Fruit fly (Drosophila melanogaster) whole organism, embryonic: ENCODE measurements around the gene p115.
A peak's percentile ranks its signal among the peaks of the same experiment; 100 is the strongest.

Experiments
- ATbp ChIP-seq: fragments of 200-800 bp; sonication (Bioruptor generic); optimal IDR thresholded peaks from 2 replicates; lab custom pipeline; 2017; ENCODE audit warnings: missing biosample characterization, mild to moderate bottlenecking, missing genetic modification characterization, missing genetic modification reagents
- Ada2b ChIP-seq: fragments of 200-800 bp; sonication (Bioruptor generic); IDR thresholded peaks from 2 replicates; pipeline ENCODE4 v1.3.6; 2022; ENCODE audit warnings: missing biosample characterization, missing genetic modification characterization
- Atf6 ChIP-seq: fragments of 200-800 bp; sonication (Bioruptor generic); IDR thresholded peaks from 2 replicates; pipeline ENCODE4 v1.3.6; 2022; ENCODE audit warnings: missing biosample characterization, missing genetic modification characterization
- CG10209 ChIP-seq: fragments of 200-800 bp; sonication (Bioruptor generic); optimal IDR thresholded peaks from 3 replicates; lab custom pipeline; 2017; ENCODE audit warnings: missing biosample characterization, mild to moderate bottlenecking, missing genetic modification characterization, missing genetic modification reagents
- CG10431 ChIP-seq: fragments of 200-800 bp; sonication (Bioruptor generic); optimal IDR thresholded peaks from 3 replicates; lab custom pipeline; 2018; ENCODE audit warnings: missing biosample characterization, mild to moderate bottlenecking, missing genetic modification characterization
- CG10565 ChIP-seq: fragments of 200-800 bp; sonication (Bioruptor generic); optimal IDR thresholded peaks from 3 replicates; lab custom pipeline; 2016; ENCODE audit warnings: missing biosample characterization, mild to moderate bottlenecking, missing genetic modification characterization
- CG11695 ChIP-seq: fragments of 200-800 bp; sonication (Bioruptor generic); IDR thresholded peaks from 3 replicates; pipeline ENCODE4 v1.3.6; 2022; ENCODE audit warnings: missing biosample characterization, missing genetic modification characterization
- CG11696 ChIP-seq: fragments of 200-800 bp; sonication (Bioruptor generic); IDR thresholded peaks from 2 replicates; pipeline ENCODE4 v1.3.6; 2022; ENCODE audit warnings: missing biosample characterization, missing genetic modification characterization
- CG12391 ChIP-seq: fragments of 200-800 bp; sonication (Bioruptor generic); optimal IDR thresholded peaks from 3 replicates; lab custom pipeline; 2018; ENCODE audit warnings: missing biosample characterization, mild to moderate bottlenecking, missing genetic modification characterization, moderate library complexity
- CG12942 ChIP-seq: fragments of 200-800 bp; sonication (Bioruptor generic); optimal IDR thresholded peaks from 3 replicates; lab custom pipeline; 2016; ENCODE audit warnings: missing biosample characterization, missing genetic modification characterization
- CG13123 ChIP-seq: fragments of 200-800 bp; sonication (Bioruptor generic); optimal IDR thresholded peaks from 2 replicates; lab custom pipeline; 2016; ENCODE audit warnings: missing biosample characterization, missing genetic modification characterization
- CG15011 ChIP-seq: fragments of 200-800 bp; sonication (Bioruptor generic); optimal IDR thresholded peaks from 3 replicates; lab custom pipeline; 2018; ENCODE audit warnings: missing biosample characterization, mild to moderate bottlenecking, missing genetic modification characterization
- CG17361 ChIP-seq: fragments of 200-800 bp; sonication (Bioruptor generic); IDR thresholded peaks from 3 replicates; pipeline ENCODE4 v1.3.6; 2022; ENCODE audit warnings: missing biosample characterization, missing genetic modification characterization
- CG18599 ChIP-seq: fragments of 200-800 bp; sonication (Bioruptor generic); optimal IDR thresholded peaks from 3 replicates; lab custom pipeline; 2017; ENCODE audit warnings: missing biosample characterization, missing genetic modification characterization, mild to moderate bottlenecking, moderate library complexity, missing genetic modification reagents
- CG18764 ChIP-seq: fragments of 200-800 bp; sonication (Bioruptor generic); optimal IDR thresholded peaks from 3 replicates; lab custom pipeline; 2016; ENCODE audit warnings: missing biosample characterization, missing genetic modification characterization
- CG32767 ChIP-seq: fragments of 200-800 bp; sonication (Bioruptor generic); IDR thresholded peaks from 2 replicates; pipeline ENCODE4 v1.3.6; 2022; ENCODE audit warnings: missing biosample characterization, missing genetic modification characterization
- CG4328 ChIP-seq: fragments of 200-800 bp; sonication (Bioruptor generic); optimal IDR thresholded peaks from 3 replicates; lab custom pipeline; 2017; ENCODE audit warnings: missing biosample characterization, missing genetic modification reagents, missing genetic modification characterization
- CG6854 ChIP-seq: fragments of 200-800 bp; sonication (Bioruptor generic); optimal IDR thresholded peaks from 3 replicates; lab custom pipeline; 2017; ENCODE audit warnings: missing biosample characterization, mild to moderate bottlenecking, missing genetic modification characterization
- CG7963 ChIP-seq: fragments of 200-800 bp; sonication (Bioruptor generic); IDR thresholded peaks from 3 replicates; pipeline ENCODE4 v1.3.6; 2022; ENCODE audit warnings: missing biosample characterization, missing genetic modification characterization; ENCODE audit not compliant: partially characterized antibody
- CG8290 ChIP-seq, 3 experiments: fragments of 200-800 bp; sonication (Bioruptor generic); optimal IDR thresholded peaks; 2 replicates each; lab custom pipeline; 2016 to 2019; ENCODE audit warnings: missing biosample characterization in 3 of 3, missing genetic modification characterization in 3 of 3, mild to moderate bottlenecking in 2 of 3, moderate library complexity in 1 of 3
- CG8944 ChIP-seq: fragments of 200-800 bp; sonication (Bioruptor generic); optimal IDR thresholded peaks from 3 replicates; lab custom pipeline; 2016; ENCODE audit warnings: missing biosample characterization, missing genetic modification characterization
- CG9437 ChIP-seq: fragments of 200-800 bp; sonication (Bioruptor generic); optimal IDR thresholded peaks from 2 replicates; lab custom pipeline; 2018; ENCODE audit warnings: missing biosample characterization, mild to moderate bottlenecking, missing genetic modification characterization
- CG9727 ChIP-seq: fragments of 200-800 bp; sonication (Bioruptor generic); optimal IDR thresholded peaks from 3 replicates; lab custom pipeline; 2017; ENCODE audit warnings: missing biosample characterization, mild to moderate bottlenecking, missing genetic modification characterization
- D ChIP-seq, 2 experiments: fragments of 200-800 bp in 1 of 2; fragments of >200 bp in 1 of 2; sonication (Bioruptor generic) in 1 of 2; optimal IDR thresholded peaks; 2 replicates in 1 of 2; 3 replicates in 1 of 2; lab custom pipeline; 2017; ENCODE audit warnings: mild to moderate bottlenecking in 1 of 2, missing biosample characterization in 1 of 2, missing genetic modification characterization in 1 of 2, missing genetic modification reagents in 1 of 2
- D19A ChIP-seq: fragments of 200-800 bp; optimal IDR thresholded peaks from 3 replicates; lab custom pipeline; 2019; ENCODE audit warnings: missing biosample characterization, mild to moderate bottlenecking, missing genetic modification characterization, moderate library complexity
- Dp ChIP-seq: fragments of 200-800 bp; sonication (Bioruptor generic); optimal IDR thresholded peaks from 2 replicates; lab custom pipeline; 2018; ENCODE audit warnings: missing biosample characterization, mild to moderate bottlenecking, missing genetic modification characterization, moderate library complexity
- Ets97D ChIP-seq: fragments of 200-800 bp; sonication (Bioruptor generic); optimal IDR thresholded peaks from 3 replicates; lab custom pipeline; 2016; ENCODE audit warnings: missing biosample characterization, missing genetic modification characterization
- Gsc ChIP-seq: fragments of 200-800 bp; sonication (Bioruptor generic); IDR thresholded peaks from 2 replicates; pipeline ENCODE4 v1.3.6; 2022; ENCODE audit warnings: missing biosample characterization, missing genetic modification characterization
- HmgZ ChIP-seq: fragments of 200-800 bp; sonication (Bioruptor generic); optimal IDR thresholded peaks from 2 replicates; lab custom pipeline; 2018; ENCODE audit warnings: missing biosample characterization, mild to moderate bottlenecking, missing genetic modification characterization
- Lim3 ChIP-seq: fragments of 200-800 bp; sonication (Bioruptor generic); IDR thresholded peaks from 2 replicates; pipeline ENCODE4 v1.3.6; 2022; ENCODE audit warnings: missing biosample characterization, missing genetic modification characterization
- Mad ChIP-seq: fragments of 200-800 bp; sonication (Bioruptor generic); optimal IDR thresholded peaks from 2 replicates; lab custom pipeline; 2016; ENCODE audit warnings: missing biosample characterization, missing genetic modification characterization
- Scr ChIP-seq: fragments of 200-800 bp; sonication (Bioruptor generic); IDR thresholded peaks from 2 replicates; pipeline ENCODE4 v1.3.6; 2022; ENCODE audit warnings: missing biosample characterization, missing genetic modification characterization; ENCODE audit not compliant: partially characterized antibody
- Xbp1 ChIP-seq: fragments of 200-800 bp; sonication (Bioruptor generic); optimal IDR thresholded peaks from 3 replicates; lab custom pipeline; 2016; ENCODE audit warnings: missing biosample characterization, mild to moderate bottlenecking, missing genetic modification characterization
- bigmax ChIP-seq: fragments of 200-800 bp; sonication (Bioruptor generic); optimal IDR thresholded peaks from 2 replicates; lab custom pipeline; 2018; ENCODE audit warnings: missing biosample characterization, mild to moderate bottlenecking, missing genetic modification characterization
- btn ChIP-seq: fragments of 200-800 bp; sonication (Bioruptor generic); optimal IDR thresholded peaks from 2 replicates; lab custom pipeline; 2016; ENCODE audit warnings: missing biosample characterization, missing genetic modification characterization
- chinmo ChIP-seq: fragments of 200-800 bp; sonication (Bioruptor generic); IDR thresholded peaks from 4 replicates; pipeline ENCODE4 v1.3.6; 2022; ENCODE audit warnings: missing biosample characterization, missing genetic modification characterization; ENCODE audit not compliant: partially characterized antibody
- chm ChIP-seq: fragments of 200-800 bp; sonication (Bioruptor generic); IDR thresholded peaks from 2 replicates; pipeline ENCODE4 v1.3.6; 2022; ENCODE audit warnings: missing biosample characterization, missing genetic modification characterization
- croc ChIP-seq: fragments of 200-800 bp; sonication (Bioruptor generic); conservative IDR thresholded peaks from 3 replicates; pipeline ENCODE4 v1.3.6; 2022; ENCODE audit warnings: missing biosample characterization, missing genetic modification characterization
- disco-r ChIP-seq: fragments of 200-800 bp; sonication (Bioruptor generic); optimal IDR thresholded peaks from 2 replicates; lab custom pipeline; 2016; ENCODE audit warnings: missing biosample characterization, missing genetic modification characterization
- insv ChIP-seq, 2 experiments: fragments of 200-800 bp; sonication (Bioruptor generic); optimal IDR thresholded peaks; 3 replicates each; lab custom pipeline; 2016 to 2018; ENCODE audit warnings: missing biosample characterization in 2 of 2, missing genetic modification characterization in 2 of 2
- lola ChIP-seq, 3 experiments: fragments of >200 bp in 2 of 3; fragments of 200-800 bp in 1 of 3; sonication (Bioruptor generic) in 1 of 3; optimal IDR thresholded peaks; 2 replicates each; lab custom pipeline; 2017 to 2019; ENCODE audit warnings: missing biosample characterization in 3 of 3, missing genetic modification characterization in 3 of 3, mild to moderate bottlenecking in 1 of 3, moderate library complexity in 1 of 3
- onecut ChIP-seq: fragments of 200-800 bp; sonication (Bioruptor generic); IDR thresholded peaks from 2 replicates; pipeline ENCODE4 v1.3.6; 2022; ENCODE audit warnings: missing biosample characterization, missing genetic modification characterization
- pan ChIP-seq, 4 experiments: fragments of >200 bp in 3 of 4; fragments of 200-800 bp in 1 of 4; sonication (Bioruptor generic) in 1 of 4; optimal IDR thresholded peaks in 3 of 4; IDR thresholded peaks in 1 of 4; 2 replicates each; pipeline versions ENCODE4 v1.3.6 to Lab custom; 2017 to 2022; ENCODE audit warnings: missing biosample characterization in 2 of 4, missing genetic modification characterization in 2 of 4, mixed read lengths in 1 of 4
- phol ChIP-seq: fragments of 200-800 bp; sonication (Bioruptor generic); optimal IDR thresholded peaks from 3 replicates; lab custom pipeline; 2018; ENCODE audit warnings: missing biosample characterization, mild to moderate bottlenecking, missing genetic modification characterization, moderate library complexity
- psq ChIP-seq: fragments of 200-800 bp; sonication (Bioruptor generic); optimal IDR thresholded peaks from 2 replicates; lab custom pipeline; 2017; ENCODE audit warnings: missing biosample characterization, missing genetic modification characterization
- trem ChIP-seq: fragments of 200-800 bp; optimal IDR thresholded peaks from 3 replicates; lab custom pipeline; 2019; ENCODE audit warnings: missing biosample characterization, mild to moderate bottlenecking, missing genetic modification characterization, moderate library complexity
- tup ChIP-seq: fragments of 200-800 bp; sonication (Bioruptor generic); optimal IDR thresholded peaks from 2 replicates; lab custom pipeline; 2016; ENCODE audit warnings: missing biosample characterization, mild to moderate bottlenecking, missing genetic modification characterization, moderate library complexity
- vnd ChIP-seq: fragments of 200-800 bp; sonication (Bioruptor generic); IDR thresholded peaks from 3 replicates; pipeline ENCODE4 v1.3.6; 2022; ENCODE audit warnings: missing biosample characterization, missing genetic modification characterization; ENCODE audit not compliant: partially characterized antibody
- zfh2 ChIP-seq: fragments of 200-800 bp; sonication (Bioruptor generic); optimal IDR thresholded peaks from 2 replicates; lab custom pipeline; 2016; ENCODE audit warnings: missing biosample characterization, missing genetic modification characterization

p115 gene

dm6 chrX:7909482-7909881, 15.7 kb downstream of the p115 start (continued):
- TF ChIP-seq Dp (GFP tag; lab: Kevin White, UChicago) (no peak), Xbp1 (peak; percentile 9), Ets97D (GFP tag; lab: Kevin White, UChicago) (no peak), phol (peak; percentile 30), CG7963 (GFP tag; lab: Robert Waterston, UW) (no peak), HmgZ (tag; lab: Kevin White, UChicago) (peak; percentile 10), CG8290 (GFP tag; optimal IDR thresholded peaks at IDR 0.05; lab: Kevin White, UChicago) (no peak), CG8290 (tag; optimal IDR thresholded peaks at IDR 0.05; lab: Kevin White, UChicago) (no peak), vnd (GFP tag; lab: Robert Waterston, UW) (no peak), Ada2b (GFP tag; lab: Robert Waterston, UW) (peak; percentile 51; the same call in 1 of the 2 replicates), CG13123 (GFP tag; lab: Kevin White, UChicago) (no peak), CG9437 (no peak), Mad (GFP tag; lab: Kevin White, UChicago) (no peak), D (optimal IDR thresholded peaks at IDR 0.05; lab: Kevin White, UChicago) (no peak), D (GFP tag; optimal IDR thresholded peaks at IDR 0.05; lab: Kevin White, UChicago) (no peak), CG12391 (tag; lab: Kevin White, UChicago) (no peak), Atf6 (GFP tag; lab: Robert Waterston, UW) (no peak), Lim3 (GFP tag; lab: Robert Waterston, UW) (no peak), Scr (GFP tag; lab: Robert Waterston, UW) (no peak), CG10565 (no peak), CG4328 (GFP tag; lab: Kevin White, UChicago) (no peak), CG11696 (GFP tag; lab: Robert Waterston, UW) (no peak), CG10209 (GFP tag; lab: Kevin White, UChicago) (no peak), zfh2 (GFP tag; lab: Kevin White, UChicago) (no peak), CG18599 (peak; percentile 42), bigmax (GFP tag; lab: Kevin White, UChicago) (no peak), trem (tag; lab: Kevin White, UChicago) (no peak), btn (no peak), CG18764 (GFP tag; lab: Kevin White, UChicago) (no peak), CG17361 (GFP tag; lab: Robert Waterston, UW) (no peak), CG11695 (GFP tag; lab: Robert Waterston, UW) (0 out of 3 replicates have a peak, but pooled peaks have one; percentile 21), pan (optimal IDR thresholded peaks at IDR 0.05; lab: Kevin White, UChicago) (no peak), pan (GFP tag; optimal IDR thresholded peaks at IDR 0.05 in 1 of 2, IDR thresholded peaks at IDR 0.05 in 1 of 2) (peak in 1 of 2 experiments; percentile 37), onecut (GFP tag; lab: Robert Waterston, UW) (0 out of 2 replicates have a peak, but pooled peaks have one; percentile 15), CG32767 (GFP tag; lab: Robert Waterston, UW) (no peak), Gsc (GFP tag; lab: Robert Waterston, UW) (no peak), chinmo (GFP tag; lab: Robert Waterston, UW) (no peak), tup (GFP tag; lab: Kevin White, UChicago) (no peak), chm (GFP tag; lab: Robert Waterston, UW) (0 out of 2 replicates have a peak, but pooled peaks have one; percentile 51), CG12942 (GFP tag; lab: Kevin White, UChicago) (no peak), disco-r (GFP tag; lab: Kevin White, UChicago) (no peak), CG15011 (GFP tag; lab: Kevin White, UChicago) (no peak), CG6854 (GFP tag; lab: Kevin White, UChicago) (no peak), CG8944 (no peak), croc (GFP tag; lab: Robert Waterston, UW) (no peak), CG10431 (no peak), lola (GFP tag; optimal IDR thresholded peaks at IDR 0.05; lab: Kevin White, UChicago) (no peak), psq (GFP tag; lab: Kevin White, UChicago) (no peak), insv (GFP tag; optimal IDR thresholded peaks at IDR 0.05; lab: Kevin White, UChicago) (no peak), CG9727 (GFP tag; lab: Kevin White, UChicago) (no peak), ATbp (peak; percentile 27), D19A (tag; lab: Kevin White, UChicago) (peak; percentile 15)
